Worm (Caenorhabditis elegans) whole organism, early embryonic: ENCODE results near the gene Y57E12B.10.

Source experiments
- B0310.2 ChIP-seq: sonication (generic microtip); optimal IDR thresholded peaks from 2 replicates; lab custom pipeline; 2016; ENCODE audit warnings: mild to moderate bottlenecking, missing genetic modification characterization, missing compliant biosample characterization
- F13C5.2 ChIP-seq: sonication (generic microtip); optimal IDR thresholded peaks from 2 replicates; lab custom pipeline; 2017; ENCODE audit warnings: mild to moderate bottlenecking, missing genetic modification characterization, inconsistent platforms, missing compliant biosample characterization
- aly-1 ChIP-seq: sonication (generic microtip); optimal IDR thresholded peaks from 2 replicates; lab custom pipeline; 2016; ENCODE audit warnings: missing genetic modification characterization, missing compliant biosample characterization
- ama-1 ChIP-seq: fragments of 150-350 bp; optimal IDR thresholded peaks from 2 replicates; lab custom pipeline; 2014
- ceh-13 ChIP-seq: fragments of 200-800 bp; sonication (Bioruptor generic); optimal IDR thresholded peaks from 2 replicates; lab custom pipeline; 2018; ENCODE audit warnings: mild to moderate bottlenecking, missing genetic modification characterization, missing compliant biosample characterization
- ceh-36 ChIP-seq: sonication (generic microtip); optimal IDR thresholded peaks from 2 replicates; lab custom pipeline; 2016; ENCODE audit warnings: missing genetic modification characterization, inconsistent platforms, missing compliant biosample characterization
- ets-7 ChIP-seq: sonication (generic microtip); optimal IDR thresholded peaks from 2 replicates; lab custom pipeline; 2016; ENCODE audit warnings: missing genotype, missing genetic modification characterization, missing compliant biosample characterization
- flt-1 ChIP-seq: fragments of 200-800 bp; sonication (Bioruptor generic); IDR thresholded peaks from 2 replicates; pipeline ENCODE4 v1.3.6; 2022; ENCODE audit warnings: missing genetic modification characterization, missing compliant biosample characterization
- hmbx-1 ChIP-seq: sonication (generic microtip); optimal IDR thresholded peaks from 2 replicates; lab custom pipeline; 2016; ENCODE audit warnings: mild to moderate bottlenecking, missing genetic modification characterization, missing compliant biosample characterization
- hmg-4 ChIP-seq: fragments of 200-800 bp; sonication (Bioruptor generic); optimal IDR thresholded peaks from 2 replicates; lab custom pipeline; 2018; ENCODE audit warnings: mild to moderate bottlenecking, missing genetic modification characterization, missing compliant biosample characterization
- hnd-1 ChIP-seq: sonication (generic microtip); optimal IDR thresholded peaks from 2 replicates; lab custom pipeline; 2016; ENCODE audit warnings: missing genetic modification characterization, missing compliant biosample characterization
- pes-1 ChIP-seq: fragments of 200-800 bp; sonication (Bioruptor generic); IDR thresholded peaks from 2 replicates; pipeline ENCODE4 v1.3.6; 2022; ENCODE audit warnings: missing genetic modification reagents, missing genetic modification characterization, missing compliant biosample characterization
- scrt-1 ChIP-seq: fragments of 200-800 bp; sonication (Bioruptor generic); IDR thresholded peaks from 2 replicates; pipeline ENCODE4 v1.3.6; 2022; ENCODE audit warnings: missing genetic modification characterization, missing compliant biosample characterization
- sea-1 ChIP-seq: fragments of 200-800 bp; sonication (Bioruptor generic); conservative IDR thresholded peaks from 2 replicates; pipeline ENCODE4 v1.3.6; 2022; ENCODE audit warnings: missing genetic modification characterization, missing compliant biosample characterization
- tbx-11 ChIP-seq: fragments of 200-800 bp; sonication (Bioruptor generic); IDR thresholded peaks from 2 replicates; pipeline ENCODE4 v1.3.6; 2022; ENCODE audit warnings: missing genetic modification characterization, missing compliant biosample characterization
- tbx-37 ChIP-seq: fragments of 200-800 bp; sonication (Bioruptor generic); conservative IDR thresholded peaks from 2 replicates; pipeline ENCODE4 v1.3.6; 2022; ENCODE audit warnings: missing genetic modification reagents, missing genetic modification characterization, missing compliant biosample characterization
- tra-4 ChIP-seq: sonication (generic microtip); optimal IDR thresholded peaks from 2 replicates; lab custom pipeline; 2017; ENCODE audit warnings: missing genetic modification characterization, missing compliant biosample characterization

Y57E12B.10 gene

ce11 chrV:6926633-6927032 is 9.1 kb downstream of the Y57E12B.10 start:
- no peak for TF ChIP-seq tbx-37 (GFP tag; lab: Robert Waterston, UW)
- no peak for TF ChIP-seq ceh-36
- TF ChIP-seq aly-1, result no peak
- no peak for TF ChIP-seq B0310.2 (tag; lab: Kevin White, UChicago)
- TF ChIP-seq scrt-1 (GFP tag; lab: Robert Waterston, UW), result no peak
- no peak for TF ChIP-seq sea-1 (GFP tag; lab: Robert Waterston, UW)
- no peak for TF ChIP-seq hmg-4 (GFP tag; lab: Kevin White, UChicago)

DNA sequence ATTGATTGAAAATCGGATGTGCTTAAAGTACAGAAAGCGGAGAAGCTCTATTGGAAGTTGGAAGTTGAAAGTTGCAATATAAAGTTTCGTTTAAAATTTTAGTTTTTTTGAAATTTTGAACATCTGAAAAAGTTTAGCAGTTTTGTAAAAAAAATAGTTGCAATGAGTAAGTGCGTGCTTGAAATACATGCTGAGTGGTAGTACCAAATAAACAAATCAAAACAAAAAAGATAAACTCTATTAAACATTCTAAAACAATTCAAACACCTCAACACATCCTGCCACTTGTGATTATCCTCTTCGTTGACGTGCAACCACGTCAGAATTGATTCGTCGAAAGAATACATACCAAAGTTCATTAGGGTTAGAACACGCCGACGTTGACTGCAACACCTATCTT is 16.5 kb downstream of the Y57E12B.10 start:
- no peak for TF ChIP-seq ets-7 (tag; lab: Kevin White, UChicago)
- TF ChIP-seq hnd-1 (tag; lab: Kevin White, UChicago), result no peak
- TF ChIP-seq aly-1, result no peak
- no peak for TF ChIP-seq sea-1 (GFP tag; lab: Robert Waterston, UW)
- no peak for TF ChIP-seq hmbx-1 (tag; lab: Kevin White, UChicago)
- TF ChIP-seq ceh-36, result no peak
- no peak for TF ChIP-seq flt-1

- TF ChIP-seq tbx-37 (GFP tag; lab: Robert Waterston, UW) (no peak), hnd-1 (tag; lab: Kevin White, UChicago) (no peak), hmg-4 (GFP tag; lab: Kevin White, UChicago) (no peak), pes-1 (GFP tag; lab: Robert Waterston, UW) (no peak), ets-7 (tag; lab: Kevin White, UChicago) (no peak), ama-1 (lab: Kevin White, UChicago) (no peak), sea-1 (GFP tag; lab: Robert Waterston, UW) (no peak), F13C5.2 (tag; lab: Kevin White, UChicago) (no peak), tra-4 (tag; lab: Kevin White, UChicago) (no peak), flt-1 (no peak), ceh-36 (no peak), aly-1 (no peak), scrt-1 (GFP tag; lab: Robert Waterston, UW) (no peak), ceh-13 (GFP tag; lab: Kevin White, UChicago) (no peak), hmbx-1 (tag; lab: Kevin White, UChicago) (no peak), B0310.2 (tag; lab: Kevin White, UChicago) (no peak), tbx-11 (GFP tag; lab: Robert Waterston, UW) (no peak)
Observed at ce11 chrV:6917280-6917679, 18.5 kb downstream of the Y57E12B.10 start.

ce11 chrV:6906435-6906834 is 29.3 kb downstream of the Y57E12B.10 start:
- TF ChIP-seq pes-1 (GFP tag; lab: Robert Waterston, UW), result no peak
- TF ChIP-seq tra-4 (tag; lab: Kevin White, UChicago), result no peak
- TF ChIP-seq hmbx-1 (tag; lab: Kevin White, UChicago), result no peak
- no peak for TF ChIP-seq hnd-1 (tag; lab: Kevin White, UChicago)
- no peak for TF ChIP-seq ceh-13 (GFP tag; lab: Kevin White, UChicago)
- TF ChIP-seq tbx-11 (GFP tag; lab: Robert Waterston, UW), result no peak
- no peak for TF ChIP-seq ets-7 (tag; lab: Kevin White, UChicago)

- TF ChIP-seq hmbx-1 (tag; lab: Kevin White, UChicago) (no peak), ets-7 (tag; lab: Kevin White, UChicago) (no peak), sea-1 (GFP tag; lab: Robert Waterston, UW) (no peak), ceh-13 (GFP tag; lab: Kevin White, UChicago) (no peak), hnd-1 (tag; lab: Kevin White, UChicago) (no peak), B0310.2 (tag; lab: Kevin White, UChicago) (no peak), tra-4 (tag; lab: Kevin White, UChicago) (no peak), tbx-11 (GFP tag; lab: Robert Waterston, UW) (no peak), tbx-37 (GFP tag; lab: Robert Waterston, UW) (no peak)
Observed at ce11 chrV:6901943-6902549, 33.7 kb downstream of the Y57E12B.10 start.

- no peak for TF ChIP-seq tra-4 (tag; lab: Kevin White, UChicago)
- no peak for TF ChIP-seq B0310.2 (tag; lab: Kevin White, UChicago)
- TF ChIP-seq sea-1 (GFP tag; lab: Robert Waterston, UW), result no peak
- no peak for TF ChIP-seq hnd-1 (tag; lab: Kevin White, UChicago)
- TF ChIP-seq scrt-1 (GFP tag; lab: Robert Waterston, UW), result no peak
- no peak for TF ChIP-seq ets-7 (tag; lab: Kevin White, UChicago)
- TF ChIP-seq ceh-36, result no peak
- TF ChIP-seq pes-1 (GFP tag; lab: Robert Waterston, UW), result no peak
- TF ChIP-seq ceh-13 (GFP tag; lab: Kevin White, UChicago), result no peak
- TF ChIP-seq ama-1 (lab: Kevin White, UChicago), result no peak
- no peak for TF ChIP-seq aly-1
- TF ChIP-seq F13C5.2 (tag; lab: Kevin White, UChicago), result no peak
- no peak for TF ChIP-seq tbx-37 (GFP tag; lab: Robert Waterston, UW)
- no peak for TF ChIP-seq hmg-4 (GFP tag; lab: Kevin White, UChicago)
- no peak for TF ChIP-seq hmbx-1 (tag; lab: Kevin White, UChicago)
- TF ChIP-seq flt-1, result no peak
Observed at ce11 chrV:6900814-6901592, 34.8 kb downstream of the Y57E12B.10 start.

ce11 chrV:6900173-6900638 is 35.6 kb downstream of the Y57E12B.10 start, which contains the start of gene odc-1:
TSS of gene odc-1 (minus strand) at chrV:6900223.
- TF ChIP-seq hnd-1 (tag; lab: Kevin White, UChicago) (no peak), scrt-1 (GFP tag; lab: Robert Waterston, UW) (no peak), sea-1 (GFP tag; lab: Robert Waterston, UW) (no peak), ceh-36 (no peak), hmbx-1 (tag; lab: Kevin White, UChicago) (no peak), tbx-37 (GFP tag; lab: Robert Waterston, UW) (no peak), tra-4 (tag; lab: Kevin White, UChicago) (no peak), aly-1 (no peak), ama-1 (lab: Kevin White, UChicago) (no peak), F13C5.2 (tag; lab: Kevin White, UChicago) (no peak), ets-7 (tag; lab: Kevin White, UChicago) (no peak), B0310.2 (tag; lab: Kevin White, UChicago) (no peak), ceh-13 (GFP tag; lab: Kevin White, UChicago) (no peak)
